Fruit fly (Drosophila melanogaster) whole organism, prepupa: ENCODE measurements around the gene Las.

Source experiments
- Blimp-1 ChIP-seq: fragments of 200-800 bp; sonication (Bioruptor generic); optimal IDR thresholded peaks from 3 replicates; lab custom pipeline; 2017; ENCODE audit warnings: missing biosample characterization, missing genetic modification characterization, mild to moderate bottlenecking, moderate library complexity, missing genetic modification reagents
- CG10631 ChIP-seq: fragments of 200-800 bp; sonication (Bioruptor generic); optimal IDR thresholded peaks from 2 replicates; lab custom pipeline; 2016; ENCODE audit warnings: missing biosample characterization, missing genetic modification characterization
- CG10669 ChIP-seq: fragments of 200-800 bp; sonication (Bioruptor generic); optimal IDR thresholded peaks from 3 replicates; lab custom pipeline; 2018; ENCODE audit warnings: missing biosample characterization, mild to moderate bottlenecking, missing genetic modification characterization, moderate library complexity
- CG11294 ChIP-seq: fragments of 200-800 bp; sonication (Bioruptor generic); IDR thresholded peaks from 2 replicates; pipeline ENCODE4 v1.3.6; 2022; ENCODE audit warnings: missing biosample characterization, missing genetic modification characterization
- CG11762 ChIP-seq: fragments of 200-800 bp; sonication (Bioruptor generic); optimal IDR thresholded peaks from 3 replicates; lab custom pipeline; 2016; ENCODE audit warnings: missing biosample characterization, missing genetic modification characterization; ENCODE audit not compliant: insufficient read depth
- CG11902 ChIP-seq: fragments of 200-800 bp; sonication (Bioruptor generic); optimal IDR thresholded peaks from 3 replicates; lab custom pipeline; 2016; ENCODE audit warnings: missing biosample characterization, missing genetic modification characterization
- CG1621 ChIP-seq: fragments of 200-800 bp; sonication (Bioruptor generic); optimal IDR thresholded peaks from 3 replicates; lab custom pipeline; 2018; ENCODE audit warnings: missing biosample characterization, mild to moderate bottlenecking, missing genetic modification characterization
- CG16779 ChIP-seq: fragments of 200-800 bp; sonication (Bioruptor generic); optimal IDR thresholded peaks from 3 replicates; lab custom pipeline; 2017; ENCODE audit warnings: missing biosample characterization, mild to moderate bottlenecking, missing genetic modification characterization
- CG3032 ChIP-seq: fragments of 200-800 bp; optimal IDR thresholded peaks from 2 replicates; lab custom pipeline; 2019; ENCODE audit warnings: missing biosample characterization, mild to moderate bottlenecking, missing genetic modification characterization, moderate library complexity
- CG31627 ChIP-seq: fragments of 200-800 bp; sonication (Bioruptor generic); optimal IDR thresholded peaks from 3 replicates; lab custom pipeline; 2016; ENCODE audit warnings: missing biosample characterization, missing genetic modification characterization
- CG32006 ChIP-seq: fragments of 200-800 bp; sonication (Bioruptor generic); optimal IDR thresholded peaks from 3 replicates; lab custom pipeline; 2017; ENCODE audit warnings: missing biosample characterization, mild to moderate bottlenecking, missing genetic modification characterization
- CG34406 ChIP-seq: fragments of 200-800 bp; sonication (Bioruptor generic); optimal IDR thresholded peaks from 3 replicates; lab custom pipeline; 2016; ENCODE audit warnings: missing biosample characterization, missing genetic modification characterization
- CG4318 ChIP-seq: fragments of 200-800 bp; sonication (Bioruptor generic); optimal IDR thresholded peaks from 3 replicates; lab custom pipeline; 2017; ENCODE audit warnings: missing biosample characterization, mild to moderate bottlenecking, missing genetic modification characterization
- CG6163 ChIP-seq: fragments of 200-800 bp; sonication (Bioruptor generic); IDR thresholded peaks from 3 replicates; pipeline ENCODE4 v1.3.6; 2022; ENCODE audit warnings: missing biosample characterization, missing genetic modification characterization
- CG6276 ChIP-seq: fragments of 200-800 bp; sonication (Bioruptor generic); optimal IDR thresholded peaks from 2 replicates; lab custom pipeline; 2017; ENCODE audit warnings: missing biosample characterization, mild to moderate bottlenecking, missing genetic modification characterization
- CG6792 ChIP-seq: fragments of 200-800 bp; sonication (Bioruptor generic); optimal IDR thresholded peaks from 3 replicates; lab custom pipeline; 2016; ENCODE audit warnings: missing biosample characterization, missing genetic modification characterization
- CG7368 ChIP-seq: fragments of 200-800 bp; sonication (Bioruptor generic); optimal IDR thresholded peaks from 3 replicates; lab custom pipeline; 2016; ENCODE audit warnings: missing biosample characterization, missing genetic modification characterization
- CG8119 ChIP-seq: fragments of 200-800 bp; sonication (Bioruptor generic); IDR thresholded peaks from 3 replicates; pipeline ENCODE4 v1.3.6; 2022; ENCODE audit warnings: missing biosample characterization, missing genetic modification characterization
- CG8319 ChIP-seq: fragments of 200-800 bp; sonication (Bioruptor generic); optimal IDR thresholded peaks from 3 replicates; lab custom pipeline; 2016; ENCODE audit warnings: missing biosample characterization, missing genetic modification characterization
- CG8632 ChIP-seq: fragments of 200-800 bp; sonication (Bioruptor generic); optimal IDR thresholded peaks from 3 replicates; lab custom pipeline; 2016; ENCODE audit warnings: missing biosample characterization, missing genetic modification characterization
- CG9139 ChIP-seq: fragments of 200-800 bp; sonication (Bioruptor generic); optimal IDR thresholded peaks from 3 replicates; lab custom pipeline; 2017; ENCODE audit warnings: missing biosample characterization, mild to moderate bottlenecking, missing genetic modification characterization
- Eip75B ChIP-seq: fragments of 200-800 bp; sonication (Bioruptor generic); optimal IDR thresholded peaks from 3 replicates; lab custom pipeline; 2016; ENCODE audit warnings: missing biosample characterization, missing genetic modification characterization
- Eip78C ChIP-seq: fragments of 200-800 bp; sonication (Bioruptor generic); peaks from one replicate; lab custom pipeline; 2016; ENCODE audit warnings: missing biosample characterization, missing genetic modification characterization
- Ets96B ChIP-seq: fragments of 200-800 bp; optimal IDR thresholded peaks from 2 replicates; lab custom pipeline; 2019; ENCODE audit warnings: missing biosample characterization, mild to moderate bottlenecking, missing genetic modification characterization, moderate library complexity
- Gug ChIP-seq: fragments of 200-800 bp; sonication (Bioruptor generic); IDR thresholded peaks from 2 replicates; pipeline ENCODE4 v1.3.6; 2022; ENCODE audit warnings: missing biosample characterization, missing genetic modification characterization
- Hr38 ChIP-seq: sonication (Bioruptor generic); optimal IDR thresholded peaks from 2 replicates; lab custom pipeline; 2016; ENCODE audit warnings: missing biosample characterization, missing genetic modification characterization
- Hr4 ChIP-seq: fragments of 200-800 bp; sonication (Bioruptor generic); optimal IDR thresholded peaks from 3 replicates; lab custom pipeline; 2016; ENCODE audit warnings: missing biosample characterization, missing genetic modification characterization
- Met ChIP-seq: fragments of 200-800 bp; sonication (Bioruptor generic); optimal IDR thresholded peaks from 3 replicates; lab custom pipeline; 2016; ENCODE audit warnings: missing biosample characterization, missing genetic modification characterization
- OdsH ChIP-seq: fragments of 200-800 bp; sonication (Bioruptor generic); optimal IDR thresholded peaks from 3 replicates; lab custom pipeline; 2016; ENCODE audit warnings: missing biosample characterization, missing genetic modification characterization
- Smox ChIP-seq: fragments of 200-800 bp; sonication (Bioruptor generic); optimal IDR thresholded peaks from 3 replicates; lab custom pipeline; 2016; ENCODE audit warnings: missing biosample characterization, missing genetic modification characterization
- Sox102F ChIP-seq: fragments of 200-800 bp; sonication (Bioruptor generic); optimal IDR thresholded peaks from 2 replicates; lab custom pipeline; 2016; ENCODE audit warnings: missing biosample characterization, mild to moderate bottlenecking, missing genetic modification characterization
- Sox15 ChIP-seq: fragments of 200-800 bp; sonication (Bioruptor generic); optimal IDR thresholded peaks from 3 replicates; lab custom pipeline; 2016; ENCODE audit warnings: missing biosample characterization, missing genetic modification characterization
- achi ChIP-seq: fragments of 200-800 bp; sonication (Bioruptor generic); optimal IDR thresholded peaks from 3 replicates; lab custom pipeline; 2016; ENCODE audit warnings: missing biosample characterization, missing genetic modification characterization
- acj6 ChIP-seq: fragments of 200-800 bp; sonication (Bioruptor generic); optimal IDR thresholded peaks from 3 replicates; lab custom pipeline; 2016; ENCODE audit warnings: missing biosample characterization, missing genetic modification characterization
- dac ChIP-seq: fragments of 200-800 bp; sonication (Bioruptor generic); optimal IDR thresholded peaks from 2 replicates; lab custom pipeline; 2017; ENCODE audit warnings: missing biosample characterization, mild to moderate bottlenecking, missing genetic modification characterization
- dsx ChIP-seq: fragments of 200-800 bp; optimal IDR thresholded peaks from 3 replicates; lab custom pipeline; 2019; ENCODE audit warnings: missing biosample characterization, mild to moderate bottlenecking, missing genetic modification characterization, moderate library complexity; ENCODE audit not compliant: poor library complexity, severe bottlenecking
- eg ChIP-seq: fragments of 200-800 bp; sonication (Bioruptor generic); IDR thresholded peaks from 3 replicates; pipeline ENCODE4 v1.3.6; 2022; ENCODE audit warnings: missing biosample characterization, missing genetic modification characterization
- esn ChIP-seq: fragments of 200-800 bp; sonication (Bioruptor generic); optimal IDR thresholded peaks from 2 replicates; lab custom pipeline; 2016; ENCODE audit warnings: missing biosample characterization, mild to moderate bottlenecking, missing genetic modification characterization, moderate library complexity
- fd59A ChIP-seq: fragments of 200-800 bp; sonication (Bioruptor generic); optimal IDR thresholded peaks from 2 replicates; lab custom pipeline; 2017; ENCODE audit warnings: missing biosample characterization, mild to moderate bottlenecking, missing genetic modification characterization, missing genetic modification reagents
- fd85E ChIP-seq: fragments of 200-800 bp; sonication (Bioruptor generic); optimal IDR thresholded peaks from 3 replicates; lab custom pipeline; 2016; ENCODE audit warnings: missing biosample characterization, missing genetic modification characterization
- fkh ChIP-seq: fragments of 200-800 bp; sonication (Bioruptor generic); optimal IDR thresholded peaks from 3 replicates; lab custom pipeline; 2017; ENCODE audit warnings: missing biosample characterization, mild to moderate bottlenecking, missing genetic modification characterization, moderate library complexity
- lz ChIP-seq: fragments of 200-800 bp; sonication (Bioruptor generic); optimal IDR thresholded peaks from 3 replicates; lab custom pipeline; 2016; ENCODE audit warnings: missing biosample characterization, missing genetic modification characterization
- spab ChIP-seq: fragments of 200-800 bp; sonication (Bioruptor generic); optimal IDR thresholded peaks from 2 replicates; lab custom pipeline; 2017; ENCODE audit warnings: missing biosample characterization, mild to moderate bottlenecking, missing genetic modification characterization, missing genetic modification reagents
- svp ChIP-seq: fragments of 200-800 bp; sonication (Bioruptor generic); peaks from one replicate; lab custom pipeline; 2016; ENCODE audit warnings: missing biosample characterization, missing genetic modification characterization
- vri ChIP-seq: fragments of 200-800 bp; sonication (Bioruptor generic); optimal IDR thresholded peaks from 3 replicates; lab custom pipeline; 2016; ENCODE audit warnings: missing biosample characterization, mild to moderate bottlenecking, missing genetic modification characterization

The Las gene

DNA sequence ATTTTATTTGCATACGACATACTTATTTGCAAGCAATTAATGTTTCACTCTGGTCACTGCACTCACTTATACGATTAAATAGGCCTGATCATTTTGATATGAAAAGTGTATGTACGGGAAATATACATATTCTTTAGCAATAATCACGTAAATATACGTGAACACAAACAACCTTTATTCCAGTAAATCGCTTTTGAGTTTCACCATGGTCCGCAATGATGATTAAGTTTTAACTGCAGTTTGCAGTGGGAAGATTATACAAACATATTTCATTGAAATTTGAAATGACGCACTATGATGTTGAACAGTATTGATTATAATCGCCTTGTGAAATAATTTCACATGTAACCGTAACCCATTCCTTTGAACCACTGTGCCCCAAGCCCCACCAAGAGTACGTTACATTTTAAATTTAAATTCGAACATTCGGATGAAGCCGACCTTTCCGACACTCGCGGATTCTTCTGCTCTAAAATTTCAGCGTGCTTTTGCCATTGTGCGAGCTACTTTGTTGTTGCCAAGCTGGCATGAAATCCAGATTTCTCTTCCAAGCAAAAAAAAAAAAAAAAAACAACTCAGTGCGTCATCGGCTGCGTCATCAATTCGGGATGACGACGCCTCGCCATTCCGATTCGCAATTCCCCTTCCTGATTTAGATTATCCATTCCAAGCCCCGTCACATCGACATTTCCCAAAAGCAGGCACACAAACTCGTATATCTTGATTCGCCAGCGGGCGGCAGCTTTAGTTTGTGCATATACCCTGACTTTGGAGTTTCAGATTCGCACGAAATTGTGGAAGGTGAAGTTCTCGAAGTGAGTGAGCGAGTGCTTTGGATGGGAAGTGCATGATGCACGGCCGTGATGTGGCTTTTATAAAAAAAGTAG lies 28.4 kb downstream of the Las start (continued):
- no peak for TF ChIP-seq fd85E (GFP tag; lab: Kevin White, UChicago)
- TF ChIP-seq OdsH (GFP tag; lab: Kevin White, UChicago): peak; percentile 63
- TF ChIP-seq CG4318 (GFP tag; lab: Kevin White, UChicago): peak; percentile 30
- TF ChIP-seq fd59A: peak; percentile 74
- TF ChIP-seq esn (GFP tag; lab: Kevin White, UChicago): peak; percentile 85
- no peak for TF ChIP-seq CG1621 (tag; lab: Kevin White, UChicago)
- TF ChIP-seq achi (GFP tag; lab: Kevin White, UChicago): peak; percentile 39
- no peak for TF ChIP-seq fkh
- TF ChIP-seq Gug (GFP tag; lab: Robert Waterston, UW): no peak
- peak; percentile 60 for TF ChIP-seq CG6792 (GFP tag; lab: Kevin White, UChicago)

DNA sequence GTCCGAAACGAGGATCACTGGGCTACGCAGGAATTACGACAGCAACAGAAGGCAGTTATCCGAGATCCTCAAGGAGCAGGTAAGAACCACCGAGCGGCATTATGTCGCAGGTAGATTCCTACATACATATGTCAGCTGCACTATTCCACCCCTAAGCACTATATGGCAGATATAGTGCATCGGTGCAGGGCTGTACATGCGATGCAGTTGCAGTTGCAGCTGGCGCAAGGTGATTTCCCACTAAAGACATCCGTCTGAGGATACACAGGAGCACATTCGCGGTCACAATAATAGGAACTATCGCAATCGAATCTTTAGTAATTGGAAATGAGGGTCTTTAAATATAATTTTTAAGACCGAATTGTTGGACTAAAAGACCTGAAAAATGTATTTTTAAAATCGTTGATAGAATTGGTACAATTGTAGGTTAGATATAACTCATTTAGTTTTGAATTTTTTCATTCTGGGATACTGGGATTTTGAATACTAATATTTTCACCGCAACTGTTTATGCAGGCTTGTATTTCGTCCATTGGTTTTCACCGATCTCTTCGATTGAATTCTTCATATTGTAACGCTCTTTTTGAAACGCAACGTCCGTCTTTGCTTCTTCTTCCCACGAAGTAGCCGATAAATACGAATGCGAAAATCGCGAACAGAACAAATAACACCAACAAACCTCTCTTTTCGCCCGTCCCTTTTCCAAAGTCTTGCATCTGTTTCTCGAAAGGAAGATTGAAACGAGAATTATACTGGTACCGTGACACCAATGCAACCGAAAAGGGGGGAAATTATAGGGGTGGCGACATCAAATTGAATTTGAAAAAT lies 29.3 kb downstream of the Las start:
- TF ChIP-seq CG8319: peak; percentile 34
- no peak for TF ChIP-seq fkh
- peak; percentile 62 for TF ChIP-seq CG11902 (GFP tag; lab: Kevin White, UChicago)
- TF ChIP-seq Sox102F (GFP tag; lab: Kevin White, UChicago): peak; percentile 51
- peak; percentile 80 for TF ChIP-seq svp (GFP tag; lab: Kevin White, UChicago)
- TF ChIP-seq CG34406 (GFP tag; lab: Kevin White, UChicago): peak; percentile 60
- peak; percentile 73 for TF ChIP-seq CG9139
- no peak for TF ChIP-seq Gug (GFP tag; lab: Robert Waterston, UW)
- TF ChIP-seq acj6 (GFP tag; lab: Kevin White, UChicago): peak; percentile 73
- TF ChIP-seq fd59A: peak; percentile 72
- TF ChIP-seq Hr4 (GFP tag; lab: Kevin White, UChicago): no peak
- TF ChIP-seq CG16779 (tag; lab: Kevin White, UChicago): peak; percentile 28
- peak; percentile 49 for TF ChIP-seq CG8632 (GFP tag; lab: Kevin White, UChicago)
- no peak for TF ChIP-seq CG4318 (GFP tag; lab: Kevin White, UChicago)
- TF ChIP-seq esn (GFP tag; lab: Kevin White, UChicago): peak; percentile 54
- TF ChIP-seq CG6792 (GFP tag; lab: Kevin White, UChicago): peak; percentile 72
- no peak for TF ChIP-seq CG8119 (GFP tag; lab: Robert Waterston, UW)
- TF ChIP-seq Eip75B (GFP tag; lab: Kevin White, UChicago): peak; percentile 69
- no peak for TF ChIP-seq CG32006 (GFP tag; lab: Kevin White, UChicago)
- no peak for TF ChIP-seq dac
- TF ChIP-seq vri (GFP tag; lab: Kevin White, UChicago): peak; percentile 49
- peak; percentile 46 for TF ChIP-seq CG11762 (GFP tag; lab: Kevin White, UChicago)
- peak; percentile 86 for TF ChIP-seq dsx
- TF ChIP-seq spab: peak; percentile 73
- peak; percentile 62 for TF ChIP-seq Met (GFP tag; lab: Kevin White, UChicago)
- peak; percentile 24 for TF ChIP-seq Sox15 (GFP tag; lab: Kevin White, UChicago)
- TF ChIP-seq CG3032 (tag; lab: Kevin White, UChicago): peak; percentile 85
- TF ChIP-seq eg (GFP tag; lab: Robert Waterston, UW): no peak
- peak; percentile 66 for TF ChIP-seq achi (GFP tag; lab: Kevin White, UChicago)
- TF ChIP-seq Smox (GFP tag; lab: Kevin White, UChicago): peak; percentile 72
- TF ChIP-seq CG10631 (GFP tag; lab: Kevin White, UChicago): peak; percentile 39
- no peak for TF ChIP-seq Hr38 (GFP tag; lab: Kevin White, UChicago)
- TF ChIP-seq CG10669 (GFP tag; lab: Kevin White, UChicago): peak; percentile 77
- no peak for TF ChIP-seq CG11294 (GFP tag; lab: Robert Waterston, UW)
- TF ChIP-seq CG6276: no peak
- no peak for TF ChIP-seq Blimp-1 (GFP tag; lab: Kevin White, UChicago)
- peak; percentile 83 for TF ChIP-seq Ets96B (tag; lab: Kevin White, UChicago)
- TF ChIP-seq CG31627: peak; percentile 64
- TF ChIP-seq CG6163: peak; percentile 77
- peak; percentile 68 for TF ChIP-seq lz (GFP tag; lab: Kevin White, UChicago)
- TF ChIP-seq CG7368 (GFP tag; lab: Kevin White, UChicago): peak; percentile 55
- peak; percentile 91 for TF ChIP-seq Eip78C (GFP tag; lab: Kevin White, UChicago)
